Fruit fly (Drosophila melanogaster): Measurements from ENCODE around the gene CG4842.

DNA sequence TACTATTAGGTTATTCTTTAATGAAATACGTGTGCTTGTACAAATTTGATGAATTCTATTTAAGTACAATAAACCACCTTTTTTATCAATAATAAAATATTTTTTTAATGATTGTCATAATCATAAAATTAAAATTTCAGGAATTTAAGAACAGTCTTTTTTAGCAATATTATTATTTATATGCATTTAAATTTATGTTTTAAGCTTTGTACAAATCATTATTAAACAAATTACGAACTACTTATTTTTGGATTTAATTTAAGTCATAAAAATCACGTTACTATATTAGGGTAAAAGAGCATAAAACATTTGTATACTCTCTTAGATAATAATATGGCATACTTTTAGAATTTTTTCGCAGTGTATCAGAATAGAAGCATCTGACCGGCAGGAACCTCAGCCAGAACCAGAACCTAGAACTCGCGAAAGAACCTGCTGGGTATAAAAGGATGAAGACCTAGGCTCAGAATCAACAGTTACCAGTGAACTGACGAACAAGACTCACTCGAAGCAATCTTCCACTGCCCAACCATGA lies 6.0 kb upstream of the CG4842 start, which contains the start of gene Cpr72Ea:
- TF ChIP-seq dsx (GFP tag; optimal IDR thresholded peaks at IDR 0.05; ENCODE audit: poor library complexity, severe bottlenecking) (peak; percentile 46), acj6 (GFP tag; optimal IDR thresholded peaks at IDR 0.05) (no peak), CG15336 (GFP tag; IDR thresholded peaks at IDR 0.05) (no peak), Blimp-1 (GFP tag; optimal IDR thresholded peaks at IDR 0.05) (no peak), Lpt (GFP tag; optimal IDR thresholded peaks at IDR 0.05) (no peak), CG6792 (GFP tag; optimal IDR thresholded peaks at IDR 0.05) (no peak), CG3032 (tag; optimal IDR thresholded peaks at IDR 0.05) (peak; percentile 66), Smox (GFP tag; optimal IDR thresholded peaks at IDR 0.05) (no peak), eg (GFP tag; IDR thresholded peaks at IDR 0.05) (no peak), pdm3 (GFP tag; optimal IDR thresholded peaks at IDR 0.05) (no peak), CG9139 (GFP tag; optimal IDR thresholded peaks at IDR 0.05) (no peak), CG7368 (GFP tag; optimal IDR thresholded peaks at IDR 0.05) (no peak)
